Worm (Caenorhabditis elegans) whole organism, late embryonic: Measurements from ENCODE around the gene F07A11.1.
"Not testable (repeated sequence)": the region's sequence is repeated elsewhere in the genome, so short reads cannot be mapped to it uniquely, and the experiment has no call there.

Experiments
- C08G9.2 ChIP-seq: sonication (generic microtip); optimal IDR thresholded peaks from 2 replicates; lab custom pipeline; 2016; ENCODE audit warnings: mild to moderate bottlenecking, missing genetic modification characterization, moderate library complexity, missing compliant biosample characterization
- C38D4.7 ChIP-seq: fragments of 200-800 bp; sonication (Bioruptor generic); optimal IDR thresholded peaks from 2 replicates; lab custom pipeline; 2018; ENCODE audit warnings: mild to moderate bottlenecking, missing genetic modification characterization, moderate library complexity, missing compliant biosample characterization
- F13H6.1 ChIP-seq: sonication (generic microtip); optimal IDR thresholded peaks from 2 replicates; lab custom pipeline; 2016; ENCODE audit warnings: missing genetic modification characterization, missing compliant biosample characterization
- K02D7.2 ChIP-seq: sonication (generic microtip); optimal IDR thresholded peaks from 2 replicates; lab custom pipeline; 2017; ENCODE audit warnings: mild to moderate bottlenecking, missing genetic modification characterization, missing compliant biosample characterization
- T23F11.4 ChIP-seq: fragments of 200-800 bp; sonication (Bioruptor generic); optimal IDR thresholded peaks from 2 replicates; lab custom pipeline; 2018; ENCODE audit warnings: mild to moderate bottlenecking, missing genetic modification characterization, missing compliant biosample characterization
- Y22D7AL.16 ChIP-seq: sonication (generic microtip); optimal IDR thresholded peaks from 2 replicates; lab custom pipeline; 2016; ENCODE audit warnings: missing genetic modification characterization, missing compliant biosample characterization
- ama-1 ChIP-seq: fragments of 150-350 bp; optimal IDR thresholded peaks from 2 replicates; lab custom pipeline; 2014
- ceh-19 ChIP-seq: fragments of 200-800 bp; sonication (Bioruptor generic); optimal IDR thresholded peaks from 2 replicates; lab custom pipeline; 2018; ENCODE audit warnings: mild to moderate bottlenecking, missing genetic modification characterization, missing compliant biosample characterization
- ceh-22 ChIP-seq: sonication (generic microtip); optimal IDR thresholded peaks from 2 replicates; lab custom pipeline; 2017; ENCODE audit warnings: missing biosample characterization, missing genetic modification characterization
- ceh-30 ChIP-seq: fragments of 150-350 bp; optimal IDR thresholded peaks from 2 replicates; lab custom pipeline; 2014; ENCODE audit warnings: missing biosample characterization, missing genetic modification characterization
- ceh-34 ChIP-seq: sonication (generic microtip); optimal IDR thresholded peaks from 2 replicates; lab custom pipeline; 2016; ENCODE audit warnings: mild to moderate bottlenecking, missing genetic modification characterization, missing compliant biosample characterization
- ceh-48 ChIP-seq: sonication (generic microtip); optimal IDR thresholded peaks from 2 replicates; lab custom pipeline; 2016; ENCODE audit warnings: missing genetic modification characterization, inconsistent platforms, missing compliant biosample characterization
- ceh-6 ChIP-seq: fragments of 200-800 bp; sonication (Bioruptor generic); optimal IDR thresholded peaks from 2 replicates; lab custom pipeline; 2018; ENCODE audit warnings: mild to moderate bottlenecking, missing genetic modification characterization, missing compliant biosample characterization
- che-1 ChIP-seq: sonication (generic microtip); optimal IDR thresholded peaks from 2 replicates; lab custom pipeline; 2016; ENCODE audit warnings: mild to moderate bottlenecking, missing genetic modification characterization, missing compliant biosample characterization
- dmd-4 ChIP-seq: sonication (generic microtip); optimal IDR thresholded peaks from 2 replicates; lab custom pipeline; 2016; ENCODE audit warnings: borderline replicate concordance, missing genetic modification characterization, missing compliant biosample characterization
- elt-2 ChIP-seq: sonication (generic microtip); optimal IDR thresholded peaks from 2 replicates; lab custom pipeline; 2016; ENCODE audit warnings: missing genetic modification reagents, missing genetic modification characterization, missing compliant biosample characterization
- ets-4 ChIP-seq: sonication (generic microtip); optimal IDR thresholded peaks from 2 replicates; lab custom pipeline; 2016; ENCODE audit warnings: missing genetic modification characterization, missing compliant biosample characterization
- fkh-10 ChIP-seq: fragments of 150-350 bp; optimal IDR thresholded peaks from 2 replicates; lab custom pipeline; 2014; ENCODE audit warnings: missing biosample characterization, missing genetic modification reagents, missing genetic modification characterization
- fkh-6 ChIP-seq: sonication (generic microtip); optimal IDR thresholded peaks from 2 replicates; lab custom pipeline; 2016; ENCODE audit warnings: missing genetic modification characterization, missing compliant biosample characterization
- hlh-13 ChIP-seq: fragments of 200-800 bp; sonication (Bioruptor generic); optimal IDR thresholded peaks from 2 replicates; lab custom pipeline; 2018; ENCODE audit warnings: mild to moderate bottlenecking, missing genetic modification characterization, missing compliant biosample characterization
- hlh-15 ChIP-seq: sonication (generic microtip); optimal IDR thresholded peaks from 2 replicates; lab custom pipeline; 2016; ENCODE audit warnings: missing genetic modification characterization, missing compliant biosample characterization
- hlh-30 ChIP-seq: sonication (generic microtip); optimal IDR thresholded peaks from 2 replicates; lab custom pipeline; 2017; ENCODE audit warnings: antibody characterized with exemption, missing genetic modification characterization, missing compliant biosample characterization; ENCODE audit not compliant: insufficient read depth
- hlh-8 ChIP-seq: sonication (generic microtip); optimal IDR thresholded peaks from 2 replicates; lab custom pipeline; 2016; ENCODE audit warnings: missing genotype, missing genetic modification characterization, missing compliant biosample characterization
- lim-6 ChIP-seq: sonication (generic microtip); optimal IDR thresholded peaks from 2 replicates; lab custom pipeline; 2016; ENCODE audit warnings: missing genetic modification characterization, missing compliant biosample characterization
- lin-11 ChIP-seq: fragments of 200-800 bp; sonication (Bioruptor generic); optimal IDR thresholded peaks from 2 replicates; lab custom pipeline; 2018; ENCODE audit warnings: mild to moderate bottlenecking, missing genetic modification characterization, missing compliant biosample characterization
- madf-2 ChIP-seq: sonication (generic microtip); optimal IDR thresholded peaks from 2 replicates; lab custom pipeline; 2017; ENCODE audit warnings: missing genetic modification characterization, missing compliant biosample characterization
- mec-3 ChIP-seq: sonication (generic microtip); optimal IDR thresholded peaks from 2 replicates; lab custom pipeline; 2016; ENCODE audit warnings: borderline replicate concordance, missing genetic modification characterization, missing compliant biosample characterization
- nfya-1 ChIP-seq: sonication (generic microtip); optimal IDR thresholded peaks from 2 replicates; lab custom pipeline; 2017; ENCODE audit warnings: missing genetic modification characterization, mild to moderate bottlenecking, missing compliant biosample characterization, antibody characterized with exemption, moderate library complexity
- nhr-11 ChIP-seq: fragments of 150-350 bp; optimal IDR thresholded peaks from 2 replicates; lab custom pipeline; 2014; ENCODE audit warnings: missing biosample characterization, missing genetic modification characterization
- nhr-232 ChIP-seq: sonication (generic microtip); optimal IDR thresholded peaks from 2 replicates; lab custom pipeline; 2016; ENCODE audit warnings: missing genetic modification characterization, missing compliant biosample characterization
- npax-4 ChIP-seq: sonication (generic microtip); optimal IDR thresholded peaks from 2 replicates; lab custom pipeline; 2016; ENCODE audit warnings: missing genetic modification characterization, missing compliant biosample characterization
- pax-1 ChIP-seq: fragments of 150-350 bp; optimal IDR thresholded peaks from 2 replicates; lab custom pipeline; 2014; ENCODE audit warnings: missing biosample characterization, missing genetic modification characterization
- pha-2 ChIP-seq: sonication (generic microtip); optimal IDR thresholded peaks from 2 replicates; lab custom pipeline; 2017; ENCODE audit warnings: mild to moderate bottlenecking, missing genetic modification characterization, missing compliant biosample characterization
- pha-4 ChIP-seq: fragments of 150-350 bp; optimal IDR thresholded peaks from 2 replicates; lab custom pipeline; 2018; ENCODE audit warnings: missing biosample characterization, missing genetic modification reagents, missing genetic modification characterization
- pqm-1 ChIP-seq: sonication (generic microtip); optimal IDR thresholded peaks from 2 replicates; lab custom pipeline; 2016; ENCODE audit warnings: missing genetic modification characterization, missing compliant biosample characterization
- rnt-1 ChIP-seq: sonication (generic microtip); optimal IDR thresholded peaks from 2 replicates; lab custom pipeline; 2016; ENCODE audit warnings: missing genetic modification characterization, missing compliant biosample characterization
- sdc-2 ChIP-seq: sonication (generic microtip); optimal IDR thresholded peaks from 2 replicates; lab custom pipeline; 2016; ENCODE audit warnings: missing genotype, missing genetic modification characterization, missing compliant biosample characterization
- syd-9 ChIP-seq: sonication (generic microtip); optimal IDR thresholded peaks from 2 replicates; lab custom pipeline; 2016; ENCODE audit warnings: mild to moderate bottlenecking, missing genetic modification characterization, moderate library complexity, missing compliant biosample characterization
- tbx-2 ChIP-seq: sonication (generic microtip); optimal IDR thresholded peaks from 2 replicates; lab custom pipeline; 2016; ENCODE audit warnings: missing genetic modification characterization, missing compliant biosample characterization
- unc-3 ChIP-seq, 2 experiments: fragments of 200-800 bp in 1 of 2; sonication (Bioruptor generic) in 1 of 2; sonication (generic microtip) in 1 of 2; conservative IDR thresholded peaks in 1 of 2; optimal IDR thresholded peaks in 1 of 2; 2 replicates each; pipeline versions ENCODE4 v1.3.6 to Lab custom; 2016 to 2022; ENCODE audit warnings: missing compliant biosample characterization in 2 of 2, missing genetic modification characterization in 2 of 2, missing genetic modification reagents in 1 of 2
- unc-86 ChIP-seq: sonication (generic microtip); optimal IDR thresholded peaks from 2 replicates; lab custom pipeline; 2016; ENCODE audit warnings: missing genetic modification characterization, missing compliant biosample characterization

The F07A11.1 gene

ce11 chrII:11564127-11564526 lies 27.8 kb downstream of the F07A11.1 start, which contains the start of gene F54D5.15:
TSS of gene F54D5.15 (minus strand) at chrII:11564227.
- no peak for TF ChIP-seq pha-2
- no peak for TF ChIP-seq C08G9.2 (tag; lab: Kevin White, UChicago)
- no peak for TF ChIP-seq nhr-11 (tag; lab: Kevin White, UChicago)
- TF ChIP-seq hlh-8 (tag; lab: Kevin White, UChicago): no peak
- TF ChIP-seq F13H6.1: no peak
- no peak for TF ChIP-seq Y22D7AL.16 (tag; lab: Kevin White, UChicago)
- TF ChIP-seq K02D7.2: no peak
- TF ChIP-seq npax-4 (tag; lab: Kevin White, UChicago): no peak
- no peak for TF ChIP-seq syd-9 (tag; lab: Kevin White, UChicago)
- no peak for TF ChIP-seq ceh-48 (tag; lab: Kevin White, UChicago)
- TF ChIP-seq sdc-2 (tag; lab: Kevin White, UChicago): no peak
- TF ChIP-seq lin-11 (tag; lab: Kevin White, UChicago): no peak
- TF ChIP-seq hlh-30 (tag; lab: Kevin White, UChicago): no peak

- TF ChIP-seq pax-1 (tag; lab: Kevin White, UChicago) (no peak), hlh-30 (tag; lab: Kevin White, UChicago) (no peak), Y22D7AL.16 (tag; lab: Kevin White, UChicago) (no peak), ets-4 (no peak), hlh-13 (no peak), pha-4 (tag; lab: Kevin White, UChicago) (no peak), pqm-1 (tag; lab: Kevin White, UChicago) (no peak), ceh-6 (no peak), ceh-22 (tag; lab: Kevin White, UChicago) (no peak), fkh-6 (no peak), T23F11.4 (GFP tag; lab: Kevin White, UChicago) (no peak), madf-2 (tag; lab: Kevin White, UChicago) (no peak), nhr-232 (tag; lab: Kevin White, UChicago) (no peak), tbx-2 (no peak), unc-86 (tag; lab: Kevin White, UChicago) (no peak), ceh-19 (GFP tag; lab: Kevin White, UChicago) (no peak)
These were observed 35.6 kb downstream of the F07A11.1 start, which contains the start of gene F54D5.17 for ce11 chrII:11556338-11556737. TSS of gene F54D5.17 (plus strand) at chrII:11556638.

ce11 chrII:11555634-11556033 lies 36.3 kb downstream of the F07A11.1 start, which contains the start of gene F54D5.24:
TSS of gene F54D5.24 (plus strand) at chrII:11555949.
- TF ChIP-seq tbx-2 (peak; percentile 5), K02D7.2 (no peak), ceh-34 (tag; lab: Kevin White, UChicago) (peak; percentile 64), hlh-8 (tag; lab: Kevin White, UChicago) (peak; percentile 38)

ce11 chrII:11551981-11552380 lies 39.9 kb downstream of the F07A11.1 start, which contains the start of gene dhgd-1:
TSS of gene dhgd-1 (minus strand) at chrII:11552081.
- TF ChIP-seq nfya-1; hlh-15 (tag; lab: Kevin White, UChicago); Y22D7AL.16 (tag; lab: Kevin White, UChicago): not testable (repeated sequence)
- TF ChIP-seq, all 69 proteins: peak for 0; not testable (repeated sequence) for 69

ce11 chrII:11547254-11547687 lies 44.7 kb downstream of the F07A11.1 start, which contains the start of gene F54D5.7:
TSS of gene F54D5.7 (plus strand) at chrII:11547517.
- TF ChIP-seq fkh-10 (GFP tag; lab: Kevin White, UChicago) (no peak), madf-2 (tag; lab: Kevin White, UChicago) (no peak), C38D4.7 (GFP tag; lab: Kevin White, UChicago) (no peak), tbx-2 (no peak), elt-2 (tag; lab: Kevin White, UChicago) (peak; percentile 30), lim-6 (tag; lab: Kevin White, UChicago) (no peak), rnt-1 (tag; lab: Kevin White, UChicago) (peak; percentile 28), hlh-8 (tag; lab: Kevin White, UChicago) (no peak), ama-1 (lab: Kevin White, UChicago) (peak; percentile 79), dmd-4 (tag; lab: Kevin White, UChicago) (no peak), ceh-6 (peak; percentile 29), mec-3 (tag; lab: Kevin White, UChicago) (no peak), che-1 (tag; lab: Kevin White, UChicago) (no peak), unc-3 (GFP tag; conservative IDR thresholded peaks at IDR 0.05; lab: Robert Waterston, UW) (no peak), unc-3 (tag; optimal IDR thresholded peaks at IDR 0.05; lab: Kevin White, UChicago) (no peak), ceh-30 (tag; lab: Kevin White, UChicago) (peak; percentile 17)
